Fruit fly (Drosophila melanogaster) whole organism, pupa: ENCODE measurements around the gene CG32713.

Experiments used
- CG32121 ChIP-seq: fragments of 200-800 bp; sonication (Bioruptor generic); IDR thresholded peaks from 2 replicates; pipeline ENCODE4 v1.3.6; 2022; ENCODE audit warnings: missing biosample characterization, missing genetic modification characterization
- CG8159 ChIP-seq: fragments of 200-800 bp; sonication (Bioruptor generic); optimal IDR thresholded peaks from 3 replicates; lab custom pipeline; 2018; ENCODE audit warnings: missing biosample characterization, mild to moderate bottlenecking, missing genetic modification characterization, moderate library complexity
- fd96Ca ChIP-seq: fragments of 200-800 bp; sonication (Bioruptor generic); IDR thresholded peaks from 3 replicates; pipeline ENCODE4 v1.3.6; 2022; ENCODE audit warnings: missing biosample characterization, missing genetic modification characterization
- gl ChIP-seq: fragments of 200-800 bp; sonication (Bioruptor generic); optimal IDR thresholded peaks from 2 replicates; lab custom pipeline; 2018; ENCODE audit warnings: missing biosample characterization, mild to moderate bottlenecking, missing genetic modification characterization

- TF ChIP-seq fd96Ca (GFP tag; lab: Robert Waterston, UW) (no peak), gl (tag; lab: Kevin White, UChicago) (no peak), CG8159 (tag; lab: Kevin White, UChicago) (no peak), CG32121 (no peak)
These were observed 36.0 kb downstream of the CG32713 start for dm6 chrX:8421449-8421795.
